Worm (Caenorhabditis elegans) whole organism, dauer: ENCODE data around the gene srh-173.

Source experiments
- unc-62 ChIP-seq: sonication (generic microtip); optimal IDR thresholded peaks from 2 replicates; lab custom pipeline; 2017; ENCODE audit warnings: missing biosample characterization, missing genetic modification reagents, missing genetic modification characterization

Gene srh-173

DNA sequence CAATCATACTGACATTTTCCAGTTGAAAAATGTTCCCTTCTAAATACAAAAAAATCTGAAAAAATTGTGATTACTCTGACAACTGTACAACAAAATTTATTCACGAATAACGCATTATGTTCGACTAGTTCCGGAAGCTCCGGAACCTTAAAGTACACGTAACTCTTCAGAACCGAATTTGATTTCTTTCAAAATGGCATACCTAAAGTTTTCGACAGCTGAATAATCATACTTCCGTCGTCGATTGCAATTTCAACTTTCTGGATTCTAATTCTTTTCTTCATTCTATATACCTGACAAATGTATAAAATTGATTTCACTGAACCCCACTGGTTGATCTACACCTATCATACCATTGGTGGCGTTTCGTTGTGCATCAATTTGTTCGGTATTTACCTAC is 14.6 kb downstream of the srh-173 start, which contains the start of gene sri-67:
Gene sri-67 (plus strand): TSS at position 301 of the 400 bp plus-strand sequence.
- TF ChIP-seq unc-62 (GFP tag; lab: Kevin White, UChicago) = no peak

DNA sequence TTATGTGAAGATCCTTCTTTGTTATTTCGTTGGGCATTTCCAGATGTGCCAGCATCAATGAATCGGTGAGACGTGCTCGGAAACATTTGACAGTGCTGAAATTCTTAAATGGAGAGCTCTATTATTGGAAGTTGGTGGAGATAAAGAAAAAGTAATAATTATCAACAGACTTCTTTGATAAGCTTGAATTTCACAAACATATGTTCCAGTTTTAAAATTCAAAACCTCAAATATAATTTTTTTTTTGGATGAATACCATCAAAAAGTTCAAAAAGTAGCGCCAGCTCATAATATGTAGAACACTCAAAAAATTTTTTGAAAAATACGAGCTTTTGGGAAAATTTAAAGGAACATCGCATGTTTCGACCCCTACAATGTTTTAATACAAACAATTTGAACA is 21.0 kb downstream of the srh-173 start, which contains the start of gene Y60A3A.25:
Gene Y60A3A.25 (minus strand): TSS at position 101 of the 400 bp plus-strand sequence.
- no peak for TF ChIP-seq unc-62 (GFP tag; lab: Kevin White, UChicago)

DNA sequence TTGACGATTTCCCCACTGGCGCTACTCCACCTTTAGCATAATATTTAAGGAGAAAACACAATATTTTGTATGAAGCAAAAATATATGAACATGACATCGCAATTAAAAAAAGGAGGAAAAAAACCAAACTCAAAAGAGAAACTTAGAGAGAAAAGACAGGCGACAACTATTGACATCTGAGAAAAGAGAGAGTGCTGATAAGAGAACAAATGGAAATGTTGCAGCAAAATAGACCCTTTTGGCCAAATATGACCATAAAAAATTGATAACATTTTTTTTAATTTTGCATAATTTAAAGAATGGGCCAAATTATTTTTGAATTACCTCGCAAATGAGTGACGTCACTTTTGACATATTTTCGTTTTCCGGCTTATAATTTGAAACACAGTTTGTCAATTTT is 21.6 kb downstream of the srh-173 start:
- no peak for TF ChIP-seq unc-62 (GFP tag; lab: Kevin White, UChicago)

DNA sequence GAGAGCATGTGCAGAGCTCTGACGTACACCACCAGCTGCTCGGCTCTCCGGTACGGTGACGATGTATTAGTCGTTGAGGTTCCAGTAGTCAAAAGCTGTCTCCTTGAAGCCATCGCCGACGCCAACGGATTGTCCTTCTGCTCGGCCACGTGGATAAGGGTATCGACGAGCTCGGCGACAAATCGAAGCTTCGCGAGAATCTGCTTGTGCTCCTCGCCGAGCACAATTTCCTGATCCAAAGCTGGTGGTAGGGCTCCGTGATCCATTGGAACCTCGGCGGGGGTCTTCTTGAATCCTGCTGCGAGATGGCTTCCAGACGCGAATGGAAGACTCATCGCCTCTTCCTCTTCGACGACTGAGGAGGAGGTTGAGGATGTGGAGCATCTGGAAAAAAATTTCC is 24.4 kb downstream of the srh-173 start:
- TF ChIP-seq unc-62 (GFP tag; lab: Kevin White, UChicago) = no peak

DNA sequence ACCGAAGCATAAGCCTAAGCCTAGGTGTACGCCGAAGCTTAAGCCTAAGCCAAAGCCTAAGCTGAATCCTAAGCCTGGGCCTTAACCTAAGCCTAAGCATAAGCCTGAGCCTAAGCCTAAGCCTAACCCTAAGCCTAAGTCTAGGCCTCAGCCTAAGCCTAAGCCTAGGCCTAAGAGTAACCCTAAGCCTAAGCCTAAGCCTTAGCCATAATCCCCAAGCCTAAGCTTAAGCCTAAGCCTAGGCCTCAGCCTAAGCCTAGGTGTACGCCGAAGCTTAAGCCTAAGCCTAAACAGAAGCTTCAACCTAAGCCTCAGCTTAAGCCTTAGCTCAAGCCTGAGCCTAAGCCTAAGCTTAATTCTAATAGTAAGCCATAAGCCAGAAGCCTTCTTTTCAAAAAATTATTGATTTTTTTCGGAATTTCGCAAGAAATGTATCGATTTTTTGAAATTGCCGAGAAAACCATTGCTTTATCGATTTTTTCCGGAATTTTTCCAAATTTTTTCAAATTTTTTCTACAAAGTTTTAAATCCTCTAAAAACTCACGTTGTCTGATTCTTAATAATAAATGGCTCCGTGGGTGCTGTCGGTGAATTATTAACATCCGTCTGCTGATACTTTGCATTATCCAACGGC is 25.2 kb downstream of the srh-173 start:
- no peak for TF ChIP-seq unc-62 (GFP tag; lab: Kevin White, UChicago)

DNA sequence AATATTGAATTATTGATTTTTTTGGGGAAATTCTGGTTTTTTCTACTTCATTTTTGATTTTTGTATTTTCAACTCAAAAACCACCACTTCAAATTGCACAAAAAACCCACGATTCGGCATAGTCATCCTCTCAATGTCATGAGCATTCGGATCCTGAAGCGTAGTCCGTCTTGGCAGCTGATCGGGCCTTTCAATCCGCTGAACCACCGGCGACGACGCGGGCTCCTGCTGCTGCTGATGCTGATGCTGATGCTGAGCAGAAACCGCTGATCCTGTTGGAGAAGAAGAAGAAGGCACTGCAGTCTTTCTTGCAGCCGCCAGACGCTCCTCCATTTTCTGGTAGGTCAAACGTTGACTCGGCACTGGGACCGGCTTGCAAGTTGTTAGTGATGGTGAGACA is 26.0 kb downstream of the srh-173 start:
- TF ChIP-seq unc-62 (GFP tag; lab: Kevin White, UChicago) = no peak

DNA sequence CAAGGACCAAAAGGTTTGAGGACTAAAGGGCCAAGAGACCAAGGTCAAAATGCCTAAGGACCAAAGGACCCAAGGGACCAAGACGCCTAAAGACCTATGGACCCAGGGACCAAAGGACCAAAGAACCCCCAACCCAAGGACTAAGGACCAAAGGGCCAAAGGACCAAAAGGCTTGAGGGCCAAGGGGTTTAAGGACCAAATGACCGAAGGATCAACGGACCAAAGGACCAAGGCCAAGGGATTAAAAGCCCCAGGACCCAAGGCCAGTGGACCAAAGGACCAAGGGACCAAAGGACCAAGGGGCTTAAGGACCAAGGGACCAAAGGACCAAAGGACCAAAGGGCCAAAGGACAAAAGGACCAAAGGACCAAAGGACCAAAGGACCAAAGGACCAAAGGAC is 26.7 kb downstream of the srh-173 start:
- TF ChIP-seq unc-62 (GFP tag; lab: Kevin White, UChicago) = no peak

DNA sequence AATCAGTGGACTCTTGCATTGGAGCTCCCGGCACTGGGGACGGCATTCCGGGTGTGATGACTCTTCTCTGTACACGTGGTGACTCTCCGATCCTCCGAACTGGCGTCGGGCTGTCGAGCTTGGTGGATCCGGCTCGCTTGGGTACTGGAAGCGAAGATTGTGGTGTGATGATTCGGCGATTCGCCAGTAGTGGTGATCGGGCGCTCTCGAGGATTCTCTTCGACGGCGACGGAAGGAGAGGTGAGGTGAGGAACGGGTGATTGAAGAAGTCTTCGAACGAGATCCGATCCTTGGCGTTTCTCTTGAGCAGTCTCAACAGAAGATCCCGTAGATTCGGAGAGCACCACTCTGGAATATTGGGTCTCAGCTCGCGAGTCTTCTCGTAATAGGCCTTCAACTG is 27.6 kb downstream of the srh-173 start:
- TF ChIP-seq unc-62 (GFP tag; lab: Kevin White, UChicago) = no peak

DNA sequence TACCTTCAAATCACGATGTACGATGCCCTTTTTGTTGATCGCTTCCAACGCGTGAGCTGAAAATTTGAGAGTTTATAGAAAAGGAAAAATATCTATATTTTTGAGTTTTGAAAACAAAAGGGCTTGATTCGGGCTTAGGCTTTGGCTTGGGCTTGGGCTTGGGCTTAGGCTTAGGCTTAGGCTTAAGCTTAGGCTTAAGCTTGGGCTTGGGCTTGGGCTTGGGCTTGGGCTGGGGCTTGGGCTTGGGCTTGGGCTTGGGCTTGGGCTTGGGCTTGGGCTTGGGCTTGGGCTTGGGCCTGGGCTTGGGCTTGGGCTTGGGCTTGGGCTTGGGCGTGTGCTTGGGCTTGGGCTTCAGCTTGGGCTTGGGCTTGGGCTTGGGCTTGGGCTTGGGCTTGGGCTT is 29.1 kb downstream of the srh-173 start:
- no peak for TF ChIP-seq unc-62 (GFP tag; lab: Kevin White, UChicago)

DNA sequence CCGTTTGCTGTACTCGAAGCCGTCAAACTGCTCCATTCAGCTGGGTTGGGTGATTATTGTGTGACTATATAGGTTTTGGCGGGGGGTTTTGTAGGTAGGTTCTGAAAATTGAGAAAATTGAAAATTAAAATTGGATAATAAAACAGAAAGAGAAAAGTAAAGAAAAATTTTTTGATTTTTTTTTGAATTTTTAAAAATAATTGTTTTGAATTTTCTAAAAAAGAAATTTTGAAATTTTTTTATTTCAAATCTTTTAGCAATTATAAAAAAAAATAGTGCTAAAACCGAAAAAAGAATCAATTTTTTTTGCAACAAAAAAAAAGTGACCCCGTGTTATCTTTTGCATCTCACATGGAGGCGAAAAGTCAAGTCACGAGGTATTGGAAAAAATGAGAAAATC is 31.3 kb downstream of the srh-173 start, which contains the start of gene unc-51:
Gene unc-51 (minus strand): TSS at position 101 of the 400 bp plus-strand sequence.
- TF ChIP-seq unc-62 (GFP tag; lab: Kevin White, UChicago) = no peak

DNA sequence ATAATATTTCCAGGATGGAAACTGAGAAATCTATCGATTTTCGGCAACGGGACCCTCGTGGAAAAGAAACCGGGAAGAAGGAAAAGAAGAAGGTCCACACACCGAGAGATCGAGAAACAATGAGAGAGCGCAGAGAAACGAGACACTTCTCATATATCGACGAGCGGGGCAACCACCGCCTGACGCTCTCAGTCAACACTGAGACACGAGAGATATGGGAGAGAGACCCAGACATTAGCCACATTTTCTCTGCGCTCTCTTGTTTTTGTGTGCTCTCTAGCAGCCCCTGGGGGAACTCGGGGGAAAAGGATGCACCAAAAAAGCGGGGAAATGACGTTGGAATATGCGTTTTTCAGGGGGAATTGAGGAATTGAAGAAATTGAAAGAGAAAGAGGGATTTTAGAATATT is 32.6 kb downstream of the srh-173 start:
- no peak for TF ChIP-seq unc-62 (GFP tag; lab: Kevin White, UChicago)

DNA sequence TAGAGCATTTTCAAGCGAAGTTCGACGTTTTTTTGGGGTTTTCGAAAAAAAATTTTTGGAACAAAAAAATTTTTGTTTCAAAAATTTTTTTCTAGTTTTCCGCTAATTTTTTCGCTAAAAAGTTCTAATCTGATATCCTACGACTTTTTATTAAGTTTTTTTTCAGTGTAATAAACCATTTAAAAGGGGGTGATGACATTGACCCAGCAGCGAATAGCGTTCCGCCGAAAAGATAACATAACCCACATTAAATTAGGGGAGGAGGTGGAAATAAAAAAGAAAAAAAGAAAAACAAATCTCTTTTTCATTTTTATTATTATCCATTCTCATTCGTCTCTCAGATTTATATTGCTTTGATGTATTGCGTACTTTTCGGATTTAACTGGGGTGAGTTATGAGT is 34.4 kb downstream of the srh-173 start, which contains the start of gene Y60A3A.23:
Gene Y60A3A.23 (plus strand): TSS at position 301 of the 400 bp plus-strand sequence.
- TF ChIP-seq unc-62 (GFP tag; lab: Kevin White, UChicago) = no peak

DNA sequence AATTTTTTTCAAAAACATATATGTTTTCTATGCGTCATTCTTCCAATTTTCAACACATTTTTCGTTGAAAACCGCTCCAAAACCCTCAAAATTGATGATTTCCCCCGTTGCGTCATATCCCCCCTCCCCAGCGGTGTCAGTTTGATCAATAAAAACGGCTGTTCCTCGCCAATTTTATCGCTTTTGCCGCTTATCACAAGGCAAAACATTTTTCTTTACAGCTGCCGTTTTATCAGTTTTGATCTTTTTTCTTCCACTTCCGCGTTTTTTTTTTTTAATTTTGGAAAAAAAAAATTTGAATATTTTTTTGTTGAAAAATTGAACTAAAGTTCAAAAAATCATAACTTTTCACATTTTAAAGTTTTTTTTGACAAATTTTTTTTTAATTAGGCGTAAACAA is 38.1 kb downstream of the srh-173 start:
- no peak for TF ChIP-seq unc-62 (GFP tag; lab: Kevin White, UChicago)

DNA sequence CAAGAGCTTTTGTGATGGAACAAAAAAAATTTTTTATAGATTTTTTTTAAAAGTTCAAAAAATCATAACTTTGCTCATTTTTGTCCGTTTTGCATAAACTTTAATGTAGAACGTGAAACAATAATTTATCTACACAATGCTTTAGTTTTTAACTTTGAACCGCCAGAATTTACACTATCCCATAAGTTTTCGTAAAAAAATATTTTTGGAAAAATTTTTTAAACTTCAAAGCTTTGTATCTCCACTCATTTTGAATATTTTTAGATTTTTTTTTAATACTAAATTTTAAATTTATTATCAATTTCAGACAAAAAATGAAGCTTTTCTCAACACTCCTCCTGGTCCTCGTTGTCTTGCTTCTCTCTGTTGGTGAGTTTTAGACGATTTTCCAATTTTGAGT is 38.6 kb downstream of the srh-173 start, which contains the start of gene Y60A3A.21:
Gene Y60A3A.21 (plus strand): TSS at position 301 of the 400 bp plus-strand sequence.
- no peak for TF ChIP-seq unc-62 (GFP tag; lab: Kevin White, UChicago)

DNA sequence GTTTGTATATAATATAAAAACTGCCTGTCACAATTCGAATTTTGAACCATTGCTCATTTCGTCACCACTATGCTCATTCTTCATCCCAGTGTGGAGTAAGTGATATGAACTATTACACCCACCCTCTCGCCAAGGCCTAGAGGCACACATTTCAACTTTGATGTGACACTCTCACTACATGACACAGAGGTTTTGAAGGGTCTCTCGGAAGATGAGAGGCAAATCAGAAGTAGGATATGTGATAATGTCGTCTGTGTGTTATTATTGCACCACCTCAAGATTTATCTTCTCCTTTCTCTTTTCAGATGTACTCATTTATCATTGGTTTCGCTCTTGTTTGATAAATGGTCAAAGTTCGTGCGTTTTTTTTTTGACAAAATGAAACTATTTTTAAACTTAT is 48.3 kb downstream of the srh-173 start:
- TF ChIP-seq unc-62 (GFP tag; lab: Kevin White, UChicago) = no peak

DNA sequence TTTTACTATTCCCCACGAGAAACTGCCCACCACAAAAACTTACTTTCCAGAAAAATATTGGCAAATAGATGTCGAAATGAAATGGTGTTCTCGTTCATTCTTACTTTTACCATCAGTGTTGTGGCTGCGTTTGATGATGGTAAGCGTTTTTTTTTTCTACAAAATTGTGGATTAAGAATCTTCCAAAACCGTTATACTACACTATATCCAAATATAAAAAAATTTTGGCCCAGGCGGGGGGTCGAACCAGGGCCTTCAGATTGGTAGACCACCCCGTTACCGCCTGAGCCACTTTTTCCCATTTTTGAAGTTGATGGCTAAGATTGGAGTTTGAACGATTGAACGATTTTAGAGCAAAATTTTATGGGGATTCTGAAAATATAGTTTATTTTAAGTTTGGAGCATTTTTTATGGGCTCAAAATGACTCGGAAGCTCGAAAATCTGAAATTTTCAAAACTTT is 49.9 kb downstream of the srh-173 start, which contains the start of gene lgc-55:
Gene lgc-55 (plus strand): TSS at position 51 of the 461 bp plus-strand sequence.
- no peak for TF ChIP-seq unc-62 (GFP tag; lab: Kevin White, UChicago)
